Comparison of ENCODE assay signal across 5 fruit fly cellular contexts in genomic region chr3R:12406235-12407196, dm6.
TF ChIP-seq lines count a peak whose summit lies in the region.

TSS of gene CG5167 (plus strand) at chr3R:12406532.

- TF ChIP-seq CTCF in whole organism, embryonic (GFP tag; optimal IDR thresholded peaks at IDR 0.05; lab: Kevin White, UChicago), result no peak

TF ChIP-seq in whole organism, adult, 20 proteins besides CTCF, POLR2A, EP300 and RAD21 (continues in another document):
- TF ChIP-seq Mnt (GFP tag; optimal IDR thresholded peaks at IDR 0.05; lab: Kevin White, UChicago) (peak; percentile 33), Clk (GFP tag; optimal IDR thresholded peaks at IDR 0.05; lab: Kevin White, UChicago) (no peak), CG33017 (tag; optimal IDR thresholded peaks at IDR 0.05; lab: Kevin White, UChicago) (peak; percentile 69), CG7101 (tag; optimal IDR thresholded peaks at IDR 0.05; lab: Kevin White, UChicago) (peak; percentile 59), CG1620 (GFP tag; optimal IDR thresholded peaks at IDR 0.05; lab: Kevin White, UChicago) (no peak), kay (GFP tag; lab: Kevin White, UChicago; ENCODE audit: borderline replicate concordance) (no peak), cnc (optimal IDR thresholded peaks at IDR 0.05; lab: Kevin White, UChicago) (peak in 1 of 2 experiments; percentile 79), CG14711 (tag; optimal IDR thresholded peaks at IDR 0.05; lab: Kevin White, UChicago) (peak; percentile 65), bab1 (GFP tag; optimal IDR thresholded peaks at IDR 0.05; lab: Kevin White, UChicago) (peak; percentile 60), pad (GFP tag; optimal IDR thresholded peaks at IDR 0.05; lab: Kevin White, UChicago) (no peak), ovo (GFP tag; optimal IDR thresholded peaks at IDR 0.05; lab: Kevin White, UChicago) (peak; percentile 25), CG12768 (GFP tag; optimal IDR thresholded peaks at IDR 0.05; lab: Kevin White, UChicago) (peak; percentile 96), CG11617 (GFP tag; optimal IDR thresholded peaks at IDR 0.05; lab: Kevin White, UChicago) (peak; percentile 70), Hr96 (GFP tag; optimal IDR thresholded peaks at IDR 0.05; lab: Kevin White, UChicago) (peak; percentile 57), CG7045 (GFP tag; optimal IDR thresholded peaks at IDR 0.05; lab: Kevin White, UChicago) (peak; percentile 24), toe (GFP tag; optimal IDR thresholded peaks at IDR 0.05; lab: Kevin White, UChicago) (peak; percentile 70), CG5204 (GFP tag; optimal IDR thresholded peaks at IDR 0.05; lab: Kevin White, UChicago) (no peak), cic (GFP tag; optimal IDR thresholded peaks at IDR 0.05; lab: Kevin White, UChicago) (peak; percentile 47)

TF ChIP-seq in whole organism, embryonic, 481 proteins besides CTCF, POLR2A, EP300 and RAD21 (continues in another document):
- TF ChIP-seq CG15514 (GFP tag; optimal IDR thresholded peaks at IDR 0.05; lab: Kevin White, UChicago) (peak; percentile 51), nau (GFP tag; optimal IDR thresholded peaks at IDR 0.05; lab: Kevin White, UChicago) (no peak), CG15269 (tag; optimal IDR thresholded peaks at IDR 0.05; lab: Kevin White, UChicago) (peak; percentile 47), CG3726 (GFP tag; IDR thresholded peaks at IDR 0.05; lab: Robert Waterston, UW) (no peak), CG31441 (GFP tag; IDR thresholded peaks at IDR 0.05; lab: Robert Waterston, UW) (peak; percentile 38; the same call in 1 of the 2 replicates), fu2 (GFP tag; optimal IDR thresholded peaks at IDR 0.05; lab: Kevin White, UChicago) (no peak), Tbp (GFP tag; optimal IDR thresholded peaks at IDR 0.05; lab: Kevin White, UChicago) (no peak), CG4404 (GFP tag; IDR thresholded peaks at IDR 0.05; lab: Robert Waterston, UW) (no peak), D19B (GFP tag; optimal IDR thresholded peaks at IDR 0.05; lab: Kevin White, UChicago) (peak; percentile 21), CG11695 (GFP tag; IDR thresholded peaks at IDR 0.05; lab: Robert Waterston, UW) (peak; percentile 27; the same call in 1 of the 3 replicates), Hey (tag; optimal IDR thresholded peaks at IDR 0.05; lab: Kevin White, UChicago) (no peak), CG3163 (GFP tag; optimal IDR thresholded peaks at IDR 0.05; lab: Kevin White, UChicago) (no peak), peb (GFP tag; IDR thresholded peaks at IDR 0.05; lab: Robert Waterston, UW) (no peak), CG5180 (GFP tag; optimal IDR thresholded peaks at IDR 0.05; lab: Kevin White, UChicago) (no peak), ems (GFP tag; optimal IDR thresholded peaks at IDR 0.05; lab: Kevin White, UChicago) (no peak), CG7987 (GFP tag; optimal IDR thresholded peaks at IDR 0.05; lab: Kevin White, UChicago) (no peak), knrl (GFP tag; IDR thresholded peaks at IDR 0.05; lab: Robert Waterston, UW; ENCODE audit: partially characterized antibody) (no peak), pita (GFP tag; optimal IDR thresholded peaks at IDR 0.05; lab: Kevin White, UChicago) (no peak), CG14710 (tag; optimal IDR thresholded peaks at IDR 0.05; lab: Kevin White, UChicago) (peak; percentile 51)

TF ChIP-seq in whole organism, prepupa, 60 proteins besides CTCF, POLR2A, EP300 and RAD21 (continues in another document):
- no peak for TF ChIP-seq CG7368 (GFP tag; optimal IDR thresholded peaks at IDR 0.05; lab: Kevin White, UChicago)
- TF ChIP-seq Sox102F (GFP tag; optimal IDR thresholded peaks at IDR 0.05; lab: Kevin White, UChicago), result peak; percentile 46
- peak; percentile 28 for TF ChIP-seq Hr39 (GFP tag; optimal IDR thresholded peaks at IDR 0.05; lab: Kevin White, UChicago)
- peak; percentile 59 for TF ChIP-seq CG8119 (GFP tag; IDR thresholded peaks at IDR 0.05; lab: Robert Waterston, UW)
- no peak for TF ChIP-seq CG6792 (GFP tag; optimal IDR thresholded peaks at IDR 0.05; lab: Kevin White, UChicago)
- TF ChIP-seq ss (GFP tag; optimal IDR thresholded peaks at IDR 0.05; lab: Kevin White, UChicago), result peak; percentile 84 to 89
- peak; percentile 7 for TF ChIP-seq CG3032 (tag; optimal IDR thresholded peaks at IDR 0.05; lab: Kevin White, UChicago)
- TF ChIP-seq CG8632 (GFP tag; optimal IDR thresholded peaks at IDR 0.05; lab: Kevin White, UChicago), result peak; percentile 20
- TF ChIP-seq CG8319 (GFP tag; optimal IDR thresholded peaks at IDR 0.05; lab: Kevin White, UChicago), result no peak
- peak; percentile 19 for TF ChIP-seq Sox14 (GFP tag; optimal IDR thresholded peaks at IDR 0.05; lab: Kevin White, UChicago)
- peak; percentile 70 for TF ChIP-seq eg (GFP tag; IDR thresholded peaks at IDR 0.05; lab: Robert Waterston, UW)
- TF ChIP-seq CG6276 (GFP tag; optimal IDR thresholded peaks at IDR 0.05; lab: Kevin White, UChicago), result peak; percentile 92
- peak; percentile 32 for TF ChIP-seq achi (GFP tag; optimal IDR thresholded peaks at IDR 0.05; lab: Kevin White, UChicago)
- no peak for TF ChIP-seq Met (GFP tag; optimal IDR thresholded peaks at IDR 0.05; lab: Kevin White, UChicago)
- no peak for TF ChIP-seq Smox (GFP tag; optimal IDR thresholded peaks at IDR 0.05; lab: Kevin White, UChicago)
- no peak for TF ChIP-seq fd59A (GFP tag; optimal IDR thresholded peaks at IDR 0.05; lab: Kevin White, UChicago)
- TF ChIP-seq CG10631 (GFP tag; optimal IDR thresholded peaks at IDR 0.05; lab: Kevin White, UChicago), result no peak
- peak; percentile 61 for TF ChIP-seq CG1621 (tag; optimal IDR thresholded peaks at IDR 0.05; lab: Kevin White, UChicago)
- no peak for TF ChIP-seq Sox15 (GFP tag; optimal IDR thresholded peaks at IDR 0.05; lab: Kevin White, UChicago)
- TF ChIP-seq CG32006 (GFP tag; optimal IDR thresholded peaks at IDR 0.05; lab: Kevin White, UChicago), result no peak

TF ChIP-seq in whole organism, pupa, 21 proteins besides CTCF, POLR2A, EP300 and RAD21:
- TF ChIP-seq CG34367 (tag; optimal IDR thresholded peaks at IDR 0.05; lab: Kevin White, UChicago) (peak; percentile 40), CG10348 (GFP tag; IDR thresholded peaks at IDR 0.05; lab: Robert Waterston, UW) (no peak), CG17806 (tag; optimal IDR thresholded peaks at IDR 0.05; lab: Kevin White, UChicago) (peak; percentile 11), Pif1B (GFP tag; optimal IDR thresholded peaks at IDR 0.05; lab: Kevin White, UChicago) (no peak), CG13204 (GFP tag; optimal IDR thresholded peaks at IDR 0.05; lab: Kevin White, UChicago) (peak; percentile 54), gl (tag; optimal IDR thresholded peaks at IDR 0.05; lab: Kevin White, UChicago) (peak; percentile 88), CG8159 (tag; optimal IDR thresholded peaks at IDR 0.05; lab: Kevin White, UChicago) (peak; percentile 15), CG32121 (GFP tag; IDR thresholded peaks at IDR 0.05; lab: Robert Waterston, UW) (no peak; the same call in 1 of the 2 replicates), CG12605 (GFP tag; IDR thresholded peaks at IDR 0.05; lab: Robert Waterston, UW) (peak; percentile 85), CG8301 (tag; optimal IDR thresholded peaks at IDR 0.05; lab: Kevin White, UChicago) (peak; percentile 62), Ets98B (GFP tag; IDR thresholded peaks at IDR 0.05; lab: Robert Waterston, UW) (peak; percentile 51), fd96Ca (GFP tag; IDR thresholded peaks at IDR 0.05; lab: Robert Waterston, UW) (peak; percentile 64; the same call in 2 of the 3 replicates), Snoo (tag; optimal IDR thresholded peaks at IDR 0.05; lab: Kevin White, UChicago) (peak; percentile 13)
TF ChIP-seq in whole organism, pupa: peak in this region for 10.

TF ChIP-seq in whole organism, wandering third instar larva, 38 proteins besides CTCF, POLR2A, EP300 and RAD21:
- TF ChIP-seq Sp1 (GFP tag; optimal IDR thresholded peaks at IDR 0.05; lab: Kevin White, UChicago) (peak; percentile 58), ey (GFP tag; optimal IDR thresholded peaks at IDR 0.05; lab: Kevin White, UChicago) (peak; percentile 43), Dif (GFP tag; optimal IDR thresholded peaks at IDR 0.05; lab: Kevin White, UChicago; ENCODE audit: partially characterized antibody) (no peak), HLH106 (tag; optimal IDR thresholded peaks at IDR 0.05; lab: Kevin White, UChicago) (peak; percentile 45), woc (GFP tag; optimal IDR thresholded peaks at IDR 0.05; lab: Kevin White, UChicago) (peak; percentile 48), fru (GFP tag; optimal IDR thresholded peaks at IDR 0.05; lab: Kevin White, UChicago) (peak; percentile 82), Jra (GFP tag; optimal IDR thresholded peaks at IDR 0.05; lab: Kevin White, UChicago) (no peak), foxo (GFP tag; optimal IDR thresholded peaks at IDR 0.05; lab: Kevin White, UChicago) (peak in 1 of 2 experiments; percentile 67), Hr78 (GFP tag; optimal IDR thresholded peaks at IDR 0.05; lab: Kevin White, UChicago) (no peak), CG9705 (GFP tag; optimal IDR thresholded peaks at IDR 0.05; lab: Kevin White, UChicago) (peak; percentile 14), OdsH (GFP tag; optimal IDR thresholded peaks at IDR 0.05; lab: Kevin White, UChicago) (peak; percentile 53), br (GFP tag; optimal IDR thresholded peaks at IDR 0.05; lab: Kevin White, UChicago) (peak; percentile 52), lola (GFP tag; optimal IDR thresholded peaks at IDR 0.05; lab: Kevin White, UChicago) (no peak), usp (GFP tag; optimal IDR thresholded peaks at IDR 0.05; lab: Kevin White, UChicago) (no peak), Hr83 (GFP tag; optimal IDR thresholded peaks at IDR 0.05; lab: Kevin White, UChicago; ENCODE audit: poor library complexity, severe bottlenecking) (no peak), rgr (GFP tag; optimal IDR thresholded peaks at IDR 0.05; lab: Kevin White, UChicago) (peak; percentile 69), h (GFP tag; optimal IDR thresholded peaks at IDR 0.05; lab: Kevin White, UChicago) (peak; percentile 58), psq (GFP tag; optimal IDR thresholded peaks at IDR 0.05; lab: Kevin White, UChicago) (peak; percentile 54), Rel (GFP tag; optimal IDR thresholded peaks at IDR 0.05; lab: Kevin White, UChicago) (no peak), Rel (tag; optimal IDR thresholded peaks at IDR 0.05; lab: Kevin White, UChicago) (peak; percentile 5)
